Fruit fly (Drosophila melanogaster): ENCODE data around the gene Coq5.

dm6 chrX:13149083-13149482 is 45.3 kb downstream of the Coq5 start:
- TF ChIP-seq psq (optimal IDR thresholded peaks at IDR 0.05) (no peak), Myc (optimal IDR thresholded peaks at IDR 0.05) (no peak), insv (optimal IDR thresholded peaks at IDR 0.05) (no peak), h (optimal IDR thresholded peaks at IDR 0.05) (no peak), Sin3A (optimal IDR thresholded peaks at IDR 0.05) (no peak), ttk (optimal IDR thresholded peaks at IDR 0.05) (no peak)
